Worm (Caenorhabditis elegans): ENCODE data around the gene zip-1.

The zip-1 gene

DNA sequence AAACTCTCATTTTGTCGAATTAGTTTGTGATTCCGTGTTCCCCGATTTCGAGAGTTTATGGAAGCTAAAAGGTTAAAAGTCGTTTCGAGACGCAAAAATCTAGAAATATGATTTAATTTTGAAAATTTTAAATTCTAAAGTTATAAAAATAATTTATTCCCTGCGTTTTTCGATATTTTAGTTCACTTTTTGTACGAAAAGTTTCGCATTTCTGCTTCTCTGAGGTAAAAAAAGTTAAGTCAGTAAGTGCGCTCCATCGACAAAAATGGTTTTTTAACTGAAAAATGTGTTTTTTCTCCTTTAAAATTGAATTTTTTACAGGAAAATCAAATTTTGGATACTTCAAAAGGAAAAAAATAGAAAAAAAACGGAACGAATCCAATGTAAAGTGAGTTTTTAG is at the start of gene zip-1:
Gene zip-1, plus strand, starts transcription at position 301 of the 400 bp plus-strand sequence.
- no peak for TF ChIP-seq W03F9.2 (tag; optimal IDR thresholded peaks at IDR 0.05)
- no peak for TF ChIP-seq dao-5 (tag; optimal IDR thresholded peaks at IDR 0.05)
- no peak for TF ChIP-seq him-1 (tag; optimal IDR thresholded peaks at IDR 0.05)

- no peak for TF ChIP-seq him-1 (tag; optimal IDR thresholded peaks at IDR 0.05)
- TF ChIP-seq dao-5 (tag; optimal IDR thresholded peaks at IDR 0.05), result no peak
Measured at ce11 chrIII:12284157-12284556, 49.4 kb upstream of the zip-1 start.

- TF ChIP-seq dao-5 (tag; optimal IDR thresholded peaks at IDR 0.05) (no peak), W03F9.2 (tag; optimal IDR thresholded peaks at IDR 0.05) (no peak), him-1 (tag; optimal IDR thresholded peaks at IDR 0.05) (no peak)
Measured at ce11 chrIII:12292465-12292864, 41.1 kb upstream of the zip-1 start.

ce11 chrIII:12297303-12297702 is 36.2 kb upstream of the zip-1 start:
- TF ChIP-seq him-1 (tag; optimal IDR thresholded peaks at IDR 0.05) (no peak), W03F9.2 (tag; optimal IDR thresholded peaks at IDR 0.05) (no peak), dao-5 (tag; optimal IDR thresholded peaks at IDR 0.05) (no peak)

- no peak for TF ChIP-seq dao-5 (tag; optimal IDR thresholded peaks at IDR 0.05)
- TF ChIP-seq W03F9.2 (tag; optimal IDR thresholded peaks at IDR 0.05), result no peak
- no peak for TF ChIP-seq him-1 (tag; optimal IDR thresholded peaks at IDR 0.05)
Measured at ce11 chrIII:12299259-12299658, 34.3 kb upstream of the zip-1 start.

DNA sequence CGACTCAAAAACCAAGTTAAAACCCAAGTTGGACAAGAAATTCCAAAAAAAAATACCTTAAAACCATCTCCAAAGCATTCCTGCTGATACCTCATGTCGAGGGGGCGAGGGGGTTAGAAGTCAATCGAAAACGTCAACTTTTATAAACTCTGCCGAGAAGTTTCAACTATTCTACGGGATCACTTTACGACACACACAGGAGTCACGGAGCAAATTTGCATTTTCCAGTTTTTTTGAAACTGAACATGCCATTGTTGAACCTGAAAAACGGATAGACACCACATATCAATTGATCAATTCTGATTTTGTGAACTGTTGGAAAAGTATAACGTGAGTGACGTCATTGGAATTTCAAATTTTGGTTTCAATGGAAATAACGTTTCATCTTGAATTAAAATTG is 30.5 kb upstream of the zip-1 start, which contains the start of gene mrp-8:
Gene mrp-8, minus strand, starts transcription at position 101 of the 400 bp plus-strand sequence.
- TF ChIP-seq him-1 (tag; optimal IDR thresholded peaks at IDR 0.05) (no peak), dao-5 (tag; optimal IDR thresholded peaks at IDR 0.05) (no peak), W03F9.2 (tag; optimal IDR thresholded peaks at IDR 0.05) (no peak)

ce11 chrIII:12304805-12305377 is 28.7 kb upstream of the zip-1 start:
- no peak for TF ChIP-seq him-1 (tag; optimal IDR thresholded peaks at IDR 0.05)
- no peak for TF ChIP-seq W03F9.2 (tag; optimal IDR thresholded peaks at IDR 0.05)
- no peak for TF ChIP-seq dao-5 (tag; optimal IDR thresholded peaks at IDR 0.05)

- TF ChIP-seq W03F9.2 (tag; optimal IDR thresholded peaks at IDR 0.05) (no peak), him-1 (tag; optimal IDR thresholded peaks at IDR 0.05) (no peak), dao-5 (tag; optimal IDR thresholded peaks at IDR 0.05) (no peak)
Measured at ce11 chrIII:12307475-12307874, 26.1 kb upstream of the zip-1 start, which contains the start of gene pqn-92. pqn-92 (plus strand) TSS chrIII:12307781.

DNA sequence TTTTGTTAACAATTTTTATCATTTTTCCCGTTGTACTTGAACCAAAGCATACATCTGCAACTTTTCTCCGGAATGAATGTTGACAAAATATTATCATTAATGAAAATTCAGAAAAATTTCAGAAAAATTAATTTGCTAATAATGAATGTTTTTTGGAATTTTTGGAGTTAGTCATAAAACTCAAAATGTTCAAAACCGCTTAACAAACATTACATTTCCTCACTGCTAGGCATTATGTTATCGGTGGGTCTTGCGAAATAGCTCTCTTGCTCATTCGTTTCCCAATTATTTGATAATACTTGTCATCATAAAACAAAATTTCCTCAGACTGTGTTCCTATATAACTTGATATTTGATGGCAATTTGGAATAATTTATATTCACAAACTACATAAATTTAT is 20.7 kb upstream of the zip-1 start, which contains the start of gene Y75B8A.39:
Gene Y75B8A.39, plus strand, starts transcription at position 301 of the 400 bp plus-strand sequence.
- TF ChIP-seq dao-5 (tag; optimal IDR thresholded peaks at IDR 0.05), result no peak
- TF ChIP-seq W03F9.2 (tag; optimal IDR thresholded peaks at IDR 0.05), result no peak
- no peak for TF ChIP-seq him-1 (tag; optimal IDR thresholded peaks at IDR 0.05)

ce11 chrIII:12315179-12315578 is 18.4 kb upstream of the zip-1 start, which contains the start of gene Y75B8A.37:
Y75B8A.37 (plus strand) TSS chrIII:12315479.
- no peak for TF ChIP-seq dao-5 (tag; optimal IDR thresholded peaks at IDR 0.05)
- no peak for TF ChIP-seq W03F9.2 (tag; optimal IDR thresholded peaks at IDR 0.05)
- no peak for TF ChIP-seq him-1 (tag; optimal IDR thresholded peaks at IDR 0.05)

ce11 chrIII:12317492-12317891 is 16.1 kb upstream of the zip-1 start:
- no peak for TF ChIP-seq dao-5 (tag; optimal IDR thresholded peaks at IDR 0.05)
- TF ChIP-seq him-1 (tag; optimal IDR thresholded peaks at IDR 0.05), result no peak
- no peak for TF ChIP-seq W03F9.2 (tag; optimal IDR thresholded peaks at IDR 0.05)

- TF ChIP-seq W03F9.2 (tag; optimal IDR thresholded peaks at IDR 0.05) (no peak), dao-5 (tag; optimal IDR thresholded peaks at IDR 0.05) (no peak), him-1 (tag; optimal IDR thresholded peaks at IDR 0.05) (no peak)
Measured at ce11 chrIII:12318794-12319193, 14.8 kb upstream of the zip-1 start, which contains the start of gene Y75B8A.28. Y75B8A.28 (plus strand) TSS chrIII:12319089.

ce11 chrIII:12325284-12325683 is 8.3 kb upstream of the zip-1 start:
- no peak for TF ChIP-seq dao-5 (tag; optimal IDR thresholded peaks at IDR 0.05)
- no peak for TF ChIP-seq him-1 (tag; optimal IDR thresholded peaks at IDR 0.05)

DNA sequence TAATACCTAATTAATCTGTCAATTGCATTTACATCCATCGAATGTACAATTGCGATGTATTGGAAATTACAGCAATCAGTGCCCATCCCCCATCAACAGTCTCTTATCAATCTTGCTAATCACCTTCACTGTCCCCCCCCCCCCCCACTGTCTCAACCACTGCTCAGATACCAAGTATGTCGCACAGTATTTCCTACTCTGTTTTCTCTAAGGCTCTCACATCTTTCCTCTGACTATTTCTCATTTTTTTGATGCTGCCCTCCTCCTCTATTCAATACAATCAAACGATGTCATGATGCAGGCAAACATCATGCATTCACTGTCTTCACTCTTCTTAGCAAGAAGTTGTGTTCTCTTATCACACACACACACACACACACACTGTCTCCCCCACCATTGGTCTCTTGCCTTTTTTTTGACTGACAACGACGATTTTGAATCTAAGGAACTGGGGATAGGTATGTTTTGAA is 6.0 kb upstream of the zip-1 start, which contains the start of the genes zip-12 and Y75B8A.63:
Gene zip-12, plus strand, starts transcription at position 387 of the 470 bp plus-strand sequence.
Gene Y75B8A.63, plus strand, starts transcription at position 420 of the 470 bp plus-strand sequence.
- TF ChIP-seq W03F9.2 (tag; optimal IDR thresholded peaks at IDR 0.05) (no peak), dao-5 (tag; optimal IDR thresholded peaks at IDR 0.05) (no peak), him-1 (tag; optimal IDR thresholded peaks at IDR 0.05) (no peak)

ce11 chrIII:12331300-12331699 is 2.2 kb upstream of the zip-1 start:
- no peak for TF ChIP-seq W03F9.2 (tag; optimal IDR thresholded peaks at IDR 0.05)
- no peak for TF ChIP-seq him-1 (tag; optimal IDR thresholded peaks at IDR 0.05)
- TF ChIP-seq dao-5 (tag; optimal IDR thresholded peaks at IDR 0.05), result no peak
